Worm (Caenorhabditis elegans): ENCODE measurements around the gene F59D6.1.

ce11 chrV:3065928-3066327 lies 21.0 kb downstream of the F59D6.1 start, which contains the start of gene srh-185:
- TF ChIP-seq med-1 (GFP tag; optimal IDR thresholded peaks at IDR 0.05; ENCODE audit: insufficient read depth) (no peak), flt-1 (GFP tag; IDR thresholded peaks at IDR 0.05) (no peak), ref-1 (GFP tag; conservative IDR thresholded peaks at IDR 0.05) (no peak)
